Worm (Caenorhabditis elegans) whole organism, L4 larva: ENCODE data around the gene tbx-33.

Experiments used
- D1046.2 ChIP-seq: fragments of 200-800 bp; sonication (Bioruptor generic); IDR thresholded peaks from 2 replicates; pipeline ENCODE4 v1.3.6; 2022; ENCODE audit warnings: missing genetic modification characterization, missing compliant biosample characterization
- F44E2.7 ChIP-seq: fragments of 200-800 bp; sonication (Bioruptor generic); IDR thresholded peaks from 2 replicates; pipeline ENCODE4 v2.1.2; 2022; ENCODE audit warnings: missing genetic modification characterization, missing compliant biosample characterization
- T20F7.1 ChIP-seq: fragments of 200-800 bp; sonication (Bioruptor generic); optimal IDR thresholded peaks from 2 replicates; lab custom pipeline; 2018; ENCODE audit warnings: mild to moderate bottlenecking, missing genetic modification characterization, missing compliant biosample characterization
- Y75B8A.6 ChIP-seq: fragments of 200-800 bp; sonication (Bioruptor generic); IDR thresholded peaks from 2 replicates; pipeline ENCODE4 v1.3.6; 2022; ENCODE audit warnings: missing genetic modification reagents, missing genetic modification characterization, missing compliant biosample characterization
- aha-1 ChIP-seq: fragments of 150-350 bp; peaks from one replicate; lab custom pipeline; 2014; ENCODE audit warnings: missing biosample characterization, missing genetic modification characterization
- ama-1 ChIP-seq: fragments of 150-350 bp; optimal IDR thresholded peaks from 2 replicates; lab custom pipeline; 2014; ENCODE audit warnings: inconsistent platforms, mixed read lengths
- ceh-44 ChIP-seq: fragments of 200-800 bp; sonication (Bioruptor generic); IDR thresholded peaks from 2 replicates; pipeline ENCODE4 v1.3.6; 2022; ENCODE audit warnings: missing genetic modification reagents, missing genetic modification characterization, missing compliant biosample characterization
- ceh-62 ChIP-seq: sonication (generic microtip); optimal IDR thresholded peaks from 2 replicates; lab custom pipeline; 2017; ENCODE audit warnings: missing biosample characterization, missing genetic modification characterization
- ceh-82 ChIP-seq: sonication (generic microtip); optimal IDR thresholded peaks from 2 replicates; lab custom pipeline; 2017; ENCODE audit warnings: missing biosample characterization, missing genetic modification characterization
- ces-1 ChIP-seq: fragments of 150-350 bp; sonication (generic microtip); optimal IDR thresholded peaks from 4 replicates; lab custom pipeline; 2014; ENCODE audit warnings: missing biosample characterization, missing genetic modification reagents, missing genetic modification characterization
- ctbp-1 ChIP-seq: fragments of 200-800 bp; sonication (Bioruptor generic); IDR thresholded peaks from 2 replicates; pipeline ENCODE4 v1.3.6; 2022; ENCODE audit warnings: missing genetic modification reagents, missing genetic modification characterization, missing compliant biosample characterization
- daf-12 ChIP-seq: fragments of 150-350 bp; optimal IDR thresholded peaks from 2 replicates; lab custom pipeline; 2014; ENCODE audit warnings: missing biosample characterization, missing genetic modification reagents, missing genetic modification characterization
- daf-8 ChIP-seq: fragments of 200-800 bp; sonication (Bioruptor generic); IDR thresholded peaks from 2 replicates; pipeline ENCODE4 v1.3.6; 2022; ENCODE audit warnings: missing genetic modification characterization, missing compliant biosample characterization
- dmd-6 ChIP-seq: fragments of 200-800 bp; sonication (Bioruptor generic); IDR thresholded peaks from 2 replicates; pipeline ENCODE4 v1.3.6; 2022; ENCODE audit warnings: missing genetic modification reagents, missing genetic modification characterization, missing compliant biosample characterization
- dmd-8 ChIP-seq: fragments of 200-800 bp; sonication (Bioruptor generic); IDR thresholded peaks from 2 replicates; pipeline ENCODE4 v1.3.6; 2022; ENCODE audit warnings: missing genetic modification characterization, missing compliant biosample characterization
- dmd-9 ChIP-seq: fragments of 200-800 bp; sonication (Bioruptor generic); IDR thresholded peaks from 2 replicates; pipeline ENCODE4 v1.3.6; 2022; ENCODE audit warnings: missing genetic modification reagents, missing genetic modification characterization, missing compliant biosample characterization
- dpl-1 ChIP-seq: fragments of 150-350 bp; optimal IDR thresholded peaks from 2 replicates; lab custom pipeline; 2014; ENCODE audit warnings: missing biosample characterization, missing genetic modification reagents, missing genetic modification characterization
- egl-43 ChIP-seq: fragments of 200-800 bp; sonication (Bioruptor generic); IDR thresholded peaks from 2 replicates; pipeline ENCODE4 v1.3.6; 2022; ENCODE audit warnings: missing genetic modification reagents, missing genetic modification characterization, missing compliant biosample characterization
- fkh-10 ChIP-seq: fragments of 150-350 bp; optimal IDR thresholded peaks from 2 replicates; lab custom pipeline; 2014; ENCODE audit warnings: missing biosample characterization, missing genetic modification reagents, missing genetic modification characterization
- fos-1 ChIP-seq: fragments of 150-350 bp; optimal IDR thresholded peaks from 2 replicates; lab custom pipeline; 2014; ENCODE audit warnings: missing biosample characterization, missing genetic modification characterization
- hmg-1.1 ChIP-seq: fragments of 200-800 bp; sonication (Bioruptor generic); IDR thresholded peaks from 2 replicates; pipeline ENCODE4 v1.3.6; 2022; ENCODE audit warnings: missing genetic modification reagents, missing genetic modification characterization, missing compliant biosample characterization
- jun-1 ChIP-seq: fragments of 150-350 bp; optimal IDR thresholded peaks from 2 replicates; lab custom pipeline; 2014; ENCODE audit warnings: missing biosample characterization, missing genetic modification reagents, missing genetic modification characterization
- lin-1 ChIP-seq: fragments of 200-800 bp; sonication (Bioruptor generic); IDR thresholded peaks from 2 replicates; pipeline ENCODE4 v1.3.6; 2022; ENCODE audit warnings: missing genetic modification reagents, missing genetic modification characterization, missing compliant biosample characterization
- mes-2 ChIP-seq: sonication (generic microtip); optimal IDR thresholded peaks from 2 replicates; lab custom pipeline; 2016; ENCODE audit warnings: missing genotype, mild to moderate bottlenecking, missing genetic modification characterization, missing compliant biosample characterization; ENCODE audit not compliant: poor library complexity, severe bottlenecking
- nhr-10 ChIP-seq: fragments of 150-350 bp; optimal IDR thresholded peaks from 2 replicates; lab custom pipeline; 2014; ENCODE audit warnings: missing biosample characterization, missing genetic modification characterization
- nhr-111 ChIP-seq: fragments of 200-800 bp; sonication (Bioruptor generic); optimal IDR thresholded peaks from 2 replicates; lab custom pipeline; 2018; ENCODE audit warnings: mild to moderate bottlenecking, missing genetic modification characterization, missing compliant biosample characterization
- nhr-25 ChIP-seq: sonication (generic microtip); optimal IDR thresholded peaks from 2 replicates; lab custom pipeline; 2017; ENCODE audit warnings: missing genetic modification characterization, mild to moderate bottlenecking, missing compliant biosample characterization, antibody characterized with exemption, moderate library complexity, borderline replicate concordance; ENCODE audit not compliant: insufficient read depth
- nhr-41 ChIP-seq: fragments of 200-800 bp; sonication (Bioruptor generic); IDR thresholded peaks from 2 replicates; pipeline ENCODE4 v1.3.6; 2022; ENCODE audit warnings: missing genetic modification reagents, missing genetic modification characterization, missing compliant biosample characterization
- nhr-42 ChIP-seq: fragments of 200-800 bp; sonication (Bioruptor generic); IDR thresholded peaks from 2 replicates; pipeline ENCODE4 v1.3.6; 2022; ENCODE audit warnings: missing genetic modification characterization, missing compliant biosample characterization
- nhr-76 ChIP-seq: fragments of 150-350 bp; optimal IDR thresholded peaks from 2 replicates; lab custom pipeline; 2014; ENCODE audit warnings: missing biosample characterization, missing genetic modification characterization
- pqm-1 ChIP-seq: sonication (generic microtip); optimal IDR thresholded peaks from 2 replicates; lab custom pipeline; 2017; ENCODE audit warnings: missing biosample characterization, missing genetic modification characterization
- rbr-2 ChIP-seq: sonication (generic microtip); optimal IDR thresholded peaks from 2 replicates; lab custom pipeline; 2016; ENCODE audit warnings: missing genotype, missing genetic modification characterization, missing compliant biosample characterization
- saeg-2 ChIP-seq: fragments of 200-800 bp; sonication (Bioruptor generic); IDR thresholded peaks from 2 replicates; pipeline ENCODE4 v1.3.6; 2022; ENCODE audit warnings: missing genetic modification reagents, missing genetic modification characterization, missing compliant biosample characterization
- sdz-12 ChIP-seq: fragments of 200-800 bp; sonication (Bioruptor generic); optimal IDR thresholded peaks from 2 replicates; lab custom pipeline; 2018; ENCODE audit warnings: mild to moderate bottlenecking, missing genetic modification characterization, missing compliant biosample characterization
- set-16 ChIP-seq: fragments of 200-800 bp; sonication (Bioruptor generic); IDR thresholded peaks from 2 replicates; pipeline ENCODE4 v1.3.6; 2022; ENCODE audit warnings: missing genetic modification reagents, missing genetic modification characterization, missing compliant biosample characterization
- spr-1 ChIP-seq: sonication (generic microtip); optimal IDR thresholded peaks from 2 replicates; lab custom pipeline; 2016; ENCODE audit warnings: mild to moderate bottlenecking, missing genetic modification characterization, missing compliant biosample characterization
- spr-3 ChIP-seq: fragments of 200-800 bp; sonication (Bioruptor generic); optimal IDR thresholded peaks from 2 replicates; lab custom pipeline; 2018; ENCODE audit warnings: mild to moderate bottlenecking, missing genetic modification characterization, missing compliant biosample characterization
- tag-97 ChIP-seq: fragments of 200-800 bp; sonication (Bioruptor generic); IDR thresholded peaks from 2 replicates; pipeline ENCODE4 v1.3.6; 2022; ENCODE audit warnings: missing genetic modification characterization, missing compliant biosample characterization
- tra-1 ChIP-seq: fragments of 200-800 bp; sonication (Bioruptor generic); IDR thresholded peaks from 2 replicates; pipeline ENCODE4 v1.3.6; 2022; ENCODE audit warnings: missing genetic modification reagents, missing genetic modification characterization, missing compliant biosample characterization
- unc-39 ChIP-seq: sonication (generic microtip); optimal IDR thresholded peaks from 2 replicates; lab custom pipeline; 2017; ENCODE audit warnings: missing biosample characterization, missing genetic modification characterization
- vab-7 ChIP-seq: fragments of 200-800 bp; sonication (Bioruptor generic); IDR thresholded peaks from 2 replicates; pipeline ENCODE4 v1.3.6; 2022; ENCODE audit warnings: missing genetic modification reagents, missing genetic modification characterization, missing compliant biosample characterization
- zfp-2 ChIP-seq: sonication (generic microtip); optimal IDR thresholded peaks from 2 replicates; lab custom pipeline; 2016; ENCODE audit warnings: mild to moderate bottlenecking, missing genetic modification characterization, missing compliant biosample characterization
- zfp-3 ChIP-seq: fragments of 200-800 bp; sonication (Bioruptor generic); conservative IDR thresholded peaks from 2 replicates; pipeline ENCODE4 v1.3.6; 2022; ENCODE audit warnings: missing genetic modification reagents, missing genetic modification characterization, missing compliant biosample characterization
- zip-2 ChIP-seq: fragments of 150-350 bp; optimal IDR thresholded peaks from 2 replicates; lab custom pipeline; 2014; ENCODE audit warnings: missing biosample characterization, missing genetic modification characterization

tbx-33 gene

ce11 chrIII:11657185-11657817, 20.7 kb upstream of the tbx-33 start, which contains the start of gene crh-1 (continued):
- TF ChIP-seq zfp-3 = 0 out of 2 replicates have a peak, but pooled peaks have one; percentile 41
- no peak for TF ChIP-seq ceh-44
- no peak for TF ChIP-seq saeg-2 (GFP tag; lab: Robert Waterston, UW)
- no peak for TF ChIP-seq Y75B8A.6 (GFP tag; lab: Robert Waterston, UW)

- TF ChIP-seq spr-1 (no peak), tra-1 (GFP tag; lab: Robert Waterston, UW) (no peak), dmd-9 (no peak), ceh-62 (tag; lab: Kevin White, UChicago) (no peak), dpl-1 (no peak), pqm-1 (tag; lab: Kevin White, UChicago) (no peak), nhr-10 (tag; lab: Kevin White, UChicago) (no peak), dmd-6 (GFP tag; lab: Robert Waterston, UW) (no peak)
Observed at ce11 chrIII:11656389-11656788, 19.7 kb upstream of the tbx-33 start.

- TF ChIP-seq T20F7.1 (GFP tag; lab: Kevin White, UChicago) = no peak
- peak; percentile 81 for TF ChIP-seq set-16 (GFP tag; lab: Robert Waterston, UW)
- 0 out of 2 replicates have a peak, but pooled peaks have one; percentile 18 for TF ChIP-seq D1046.2
Observed at ce11 chrIII:11651430-11651829, 14.8 kb upstream of the tbx-33 start.

ce11 chrIII:11650152-11650551, 13.5 kb upstream of the tbx-33 start, which contains the start of gene faah-6:
faah-6 (plus strand) TSS chrIII:11650452.
- TF ChIP-seq aha-1 (peak; percentile 76), nhr-25 (tag; lab: Kevin White, UChicago) (no peak)

- TF ChIP-seq fos-1 (tag; lab: Kevin White, UChicago) = no peak
- TF ChIP-seq tag-97 (GFP tag; lab: Robert Waterston, UW) = no peak
- no peak for TF ChIP-seq nhr-76 (tag; lab: Kevin White, UChicago)
- TF ChIP-seq zfp-3 = no peak
- no peak for TF ChIP-seq nhr-111 (GFP tag; lab: Kevin White, UChicago)
- TF ChIP-seq ama-1 (lab: Kevin White, UChicago) = no peak
- TF ChIP-seq daf-12 (tag; lab: Kevin White, UChicago) = no peak
- TF ChIP-seq egl-43 = no peak
- peak; percentile 37 for TF ChIP-seq ces-1
- no peak for TF ChIP-seq daf-8 (GFP tag; lab: Robert Waterston, UW)
- TF ChIP-seq unc-39 = no peak
- no peak for TF ChIP-seq hmg-1.1
- no peak for TF ChIP-seq aha-1
- TF ChIP-seq dmd-8 (GFP tag; lab: Robert Waterston, UW) = no peak
- no peak for TF ChIP-seq zfp-2 (tag; lab: Kevin White, UChicago)
- peak; percentile 31 for TF ChIP-seq fkh-10 (GFP tag; lab: Kevin White, UChicago)
- TF ChIP-seq sdz-12 (GFP tag; lab: Kevin White, UChicago) = no peak
- no peak for TF ChIP-seq F44E2.7 (GFP tag; lab: Robert Waterston, UW)
- no peak for TF ChIP-seq jun-1
- no peak for TF ChIP-seq dpl-1
- no peak for TF ChIP-seq ceh-82
- no peak for TF ChIP-seq nhr-10 (tag; lab: Kevin White, UChicago)
- TF ChIP-seq nhr-41 (GFP tag; lab: Robert Waterston, UW) = no peak
- TF ChIP-seq vab-7 (GFP tag; lab: Robert Waterston, UW) = no peak
- 0 out of 2 replicates have a peak, but pooled peaks have one; percentile 39 for TF ChIP-seq ctbp-1 (GFP tag; lab: Robert Waterston, UW)
- no peak for TF ChIP-seq nhr-42 (GFP tag; lab: Robert Waterston, UW)
- no peak for TF ChIP-seq zip-2 (tag; lab: Kevin White, UChicago)
- TF ChIP-seq dmd-9 = 0 out of 2 replicates have a peak, but pooled peaks have one; percentile 23
- TF ChIP-seq rbr-2 (tag; lab: Kevin White, UChicago) = peak; percentile 9
- TF ChIP-seq spr-3 (GFP tag; lab: Kevin White, UChicago) = no peak
- no peak for TF ChIP-seq lin-1 (GFP tag; lab: Robert Waterston, UW)
- TF ChIP-seq mes-2 (tag; lab: Kevin White, UChicago) = no peak
Observed at ce11 chrIII:11641347-11641746, 4.7 kb upstream of the tbx-33 start.
